Fruit fly (Drosophila melanogaster): ENCODE data around the gene CG14195.

CG14195 gene

dm6 chrX:19159942-19160341 lies 51.9 kb downstream of the CG14195 start:
- TF ChIP-seq usp (GFP tag; optimal IDR thresholded peaks at IDR 0.05) (no peak), woc (GFP tag; optimal IDR thresholded peaks at IDR 0.05) (no peak), Mio (GFP tag; optimal IDR thresholded peaks at IDR 0.05) (no peak), Jra (GFP tag; optimal IDR thresholded peaks at IDR 0.05) (no peak), Sp1 (GFP tag; optimal IDR thresholded peaks at IDR 0.05) (peak; percentile 83), Abd-B (GFP tag; optimal IDR thresholded peaks at IDR 0.05) (no peak), sv (GFP tag; optimal IDR thresholded peaks at IDR 0.05) (no peak), fru (GFP tag; optimal IDR thresholded peaks at IDR 0.05) (peak; percentile 52), CG32264 (GFP tag; optimal IDR thresholded peaks at IDR 0.05) (no peak), CrebA (GFP tag; optimal IDR thresholded peaks at IDR 0.05; ENCODE audit: borderline replicate concordance) (no peak), pan (optimal IDR thresholded peaks at IDR 0.05) (no peak), Dif (GFP tag; optimal IDR thresholded peaks at IDR 0.05; ENCODE audit: partially characterized antibody) (no peak), br (GFP tag; optimal IDR thresholded peaks at IDR 0.05) (peak; percentile 3), GATAd (GFP tag; optimal IDR thresholded peaks at IDR 0.05) (no peak), ey (GFP tag; optimal IDR thresholded peaks at IDR 0.05) (peak; percentile 41), Hnf4 (GFP tag; optimal IDR thresholded peaks at IDR 0.05) (peak; percentile 3), brk (GFP tag; optimal IDR thresholded peaks at IDR 0.05) (no peak), CG9705 (GFP tag; optimal IDR thresholded peaks at IDR 0.05) (peak; percentile 23), jim (GFP tag; optimal IDR thresholded peaks at IDR 0.05) (no peak), lola (GFP tag; optimal IDR thresholded peaks at IDR 0.05) (no peak), dmrt93B (GFP tag; optimal IDR thresholded peaks at IDR 0.05) (peak; percentile 34), foxo (GFP tag; optimal IDR thresholded peaks at IDR 0.05) (peak in 1 of 2 experiments; percentile 64), rgr (GFP tag; optimal IDR thresholded peaks at IDR 0.05) (peak; percentile 67), N (GFP tag; optimal IDR thresholded peaks at IDR 0.05) (no peak), Hr83 (GFP tag; optimal IDR thresholded peaks at IDR 0.05; ENCODE audit: poor library complexity, severe bottlenecking) (no peak), sage (GFP tag; optimal IDR thresholded peaks at IDR 0.05) (no peak), Rel (GFP tag; optimal IDR thresholded peaks at IDR 0.05) (no peak), Rel (tag; optimal IDR thresholded peaks at IDR 0.05) (no peak), h (GFP tag; optimal IDR thresholded peaks at IDR 0.05) (peak; percentile 41), OdsH (GFP tag; optimal IDR thresholded peaks at IDR 0.05) (peak; percentile 54), psq (GFP tag; optimal IDR thresholded peaks at IDR 0.05) (peak; percentile 51), HLH106 (tag; optimal IDR thresholded peaks at IDR 0.05) (peak; percentile 64), Hr78 (GFP tag; optimal IDR thresholded peaks at IDR 0.05) (no peak), Myc (optimal IDR thresholded peaks at IDR 0.05) (no peak)

All from whole organism, wandering third instar larva.